Worm (Caenorhabditis elegans): ENCODE results near the gene gss-1.
"Not testable (repeated sequence)": the region's sequence is repeated elsewhere in the genome, so short reads cannot be mapped to it uniquely, and the experiment has no call there.

The gss-1 gene

ce11 chrII:9416381-9417276, at the start of gene gss-1, which contains the start of gene chch-3 (continued):
- TF ChIP-seq unc-62 (GFP tag; optimal IDR thresholded peaks at IDR 0.05), result no peak
- TF ChIP-seq F16B12.6 (tag; optimal IDR thresholded peaks at IDR 0.05), result peak; percentile 58
- no peak for TF ChIP-seq mef-2 (tag; optimal IDR thresholded peaks at IDR 0.05)
- TF ChIP-seq hlh-17 (GFP tag; optimal IDR thresholded peaks at IDR 0.05; ENCODE audit: borderline replicate concordance), result no peak
- peak; percentile 49 for TF ChIP-seq lin-39 (tag; optimal IDR thresholded peaks at IDR 0.05)
- no peak for TF ChIP-seq sox-4 (tag; optimal IDR thresholded peaks at IDR 0.05)
- TF ChIP-seq ceh-8 (GFP tag; optimal IDR thresholded peaks at IDR 0.05), result peak; percentile 24
- TF ChIP-seq fkh-8 (tag; optimal IDR thresholded peaks at IDR 0.05), result peak; percentile 42
- peak; percentile 68 for TF ChIP-seq skn-1 (tag; optimal IDR thresholded peaks at IDR 0.05)
- TF ChIP-seq ztf-4 (tag; optimal IDR thresholded peaks at IDR 0.05), result no peak
- TF ChIP-seq swsn-7 (tag; optimal IDR thresholded peaks at IDR 0.05), result peak; percentile 66
- no peak for TF ChIP-seq ztf-11 (tag; optimal IDR thresholded peaks at IDR 0.05)
- peak; percentile 74 for TF ChIP-seq nhr-47 (tag; optimal IDR thresholded peaks at IDR 0.05)
- peak; percentile 71 to 84 for TF ChIP-seq lsy-2 (tag; optimal IDR thresholded peaks at IDR 0.05)
- TF ChIP-seq ceh-90 (tag; optimal IDR thresholded peaks at IDR 0.05), result no peak
- peak; percentile 28 for TF ChIP-seq nhr-90 (tag; optimal IDR thresholded peaks at IDR 0.05; ENCODE audit: poor library complexity)
- no peak for TF ChIP-seq irx-1 (tag; optimal IDR thresholded peaks at IDR 0.05)
- TF ChIP-seq nhr-77 (tag; optimal IDR thresholded peaks at IDR 0.05), result peak; percentile 7
- no peak for TF ChIP-seq ceh-88 (GFP tag; IDR thresholded peaks at IDR 0.05)
- peak; percentile 61 for TF ChIP-seq nhr-11 (tag; optimal IDR thresholded peaks at IDR 0.05)
- TF ChIP-seq ces-1 (GFP tag; optimal IDR thresholded peaks at IDR 0.05), result no peak
- peak; percentile 24 for TF ChIP-seq C04F5.9 (tag; optimal IDR thresholded peaks at IDR 0.05)
- peak; percentile 55 to 67 (median 67) for TF ChIP-seq ceh-82 (tag; optimal IDR thresholded peaks at IDR 0.05)
- TF ChIP-seq aha-1 (tag; optimal IDR thresholded peaks at IDR 0.05), result no peak
- no peak for TF ChIP-seq unc-98 (GFP tag; IDR thresholded peaks at IDR 0.05)
- TF ChIP-seq egl-27 (tag; optimal IDR thresholded peaks at IDR 0.05), result no peak
- TF ChIP-seq elt-3 (tag; optimal IDR thresholded peaks at IDR 0.05), result no peak
- peak; percentile 68 for TF ChIP-seq tbx-2 (tag; optimal IDR thresholded peaks at IDR 0.05)
- TF ChIP-seq egl-13 (tag; optimal IDR thresholded peaks at IDR 0.05), result peak; percentile 33
- TF ChIP-seq C34B4.2 (tag; optimal IDR thresholded peaks at IDR 0.05), result no peak
- TF ChIP-seq unc-130 (tag; optimal IDR thresholded peaks at IDR 0.05), result peak; percentile 39
- no peak for TF ChIP-seq ets-5 (GFP tag; IDR thresholded peaks at IDR 0.05)
- TF ChIP-seq elt-2 (tag; optimal IDR thresholded peaks at IDR 0.05), result peak; percentile 4
- TF ChIP-seq nhr-76 (tag; optimal IDR thresholded peaks at IDR 0.05), result no peak

DNA sequence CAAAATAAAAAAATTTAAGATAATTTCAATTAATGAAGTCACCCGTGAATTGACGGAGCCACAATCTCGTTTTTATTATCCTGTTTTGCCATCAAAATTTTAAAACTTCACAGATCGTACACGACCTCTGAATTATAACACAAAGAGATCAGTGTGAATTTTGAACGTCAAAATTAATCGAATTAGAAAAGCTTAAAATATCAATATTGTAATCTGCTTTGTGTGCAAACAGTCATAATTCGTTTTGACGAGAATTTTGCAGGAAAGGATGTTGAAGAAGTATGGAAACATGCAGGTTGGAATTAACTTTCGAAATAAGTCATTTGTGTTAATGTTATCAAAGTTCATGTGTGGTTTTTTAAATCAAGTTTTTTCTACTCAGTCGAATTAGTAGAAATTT, 45.6 kb upstream of the gss-1 start, which contains the start of gene chil-21:
Gene chil-21 (minus strand): TSS at position 101 of the 400 bp plus-strand sequence.
- not testable (repeated sequence) for TF ChIP-seq lin-35 (GFP tag; optimal IDR thresholded peaks at IDR 0.05); nhr-84 (tag; optimal IDR thresholded peaks at IDR 0.05); ama-1 (optimal IDR thresholded peaks at IDR 0.05)

ce11 chrII:9459462-9459861, 43.2 kb upstream of the gss-1 start, which contains the start of gene R09D1.14:
Gene R09D1.14 (minus strand): TSS chrII:9459562.
- not testable (repeated sequence) for TF ChIP-seq mep-1 (tag; optimal IDR thresholded peaks at IDR 0.05); ces-1 (GFP tag; optimal IDR thresholded peaks at IDR 0.05); nhr-28 (tag; optimal IDR thresholded peaks at IDR 0.05)

All from whole organism, L1 larva.